Fruit fly (Drosophila melanogaster): ENCODE results near the gene CG1486.
A peak's percentile ranks its signal among the peaks of the same experiment; 100 is the strongest.

Gene CG1486

dm6 chrX:21315852-21316251, 8.0 kb upstream of the CG1486 start, which contains the start of gene Rpt6:
Gene Rpt6, plus strand, starts transcription at chrX:21316052.
- peak; percentile 79 for TF ChIP-seq BEAF-32 (GFP tag; optimal IDR thresholded peaks at IDR 0.05)
- TF ChIP-seq CG17802 (tag; optimal IDR thresholded peaks at IDR 0.05): no peak
- TF ChIP-seq inv (GFP tag; IDR thresholded peaks at IDR 0.05; ENCODE audit: partially characterized antibody): peak; percentile 67
- peak; percentile 17 for TF ChIP-seq HmgZ (tag; optimal IDR thresholded peaks at IDR 0.05)
- no peak for TF ChIP-seq CG15269 (tag; optimal IDR thresholded peaks at IDR 0.05)
- TF ChIP-seq CG42726 (GFP tag; IDR thresholded peaks at IDR 0.05; ENCODE audit: partially characterized antibody): peak; percentile 44; the same call in 1 of the 2 replicates
- peak; percentile 74 for TF ChIP-seq stwl (tag; optimal IDR thresholded peaks at IDR 0.05)
- TF ChIP-seq ken (GFP tag; IDR thresholded peaks at IDR 0.05): no peak
- TF ChIP-seq CG9876 (GFP tag; optimal IDR thresholded peaks at IDR 0.05): no peak
- peak; percentile 56; the same call in 1 of the 2 replicates for TF ChIP-seq ato (GFP tag; IDR thresholded peaks at IDR 0.05; ENCODE audit: partially characterized antibody)
- peak; percentile 21 for TF ChIP-seq gro (GFP tag; optimal IDR thresholded peaks at IDR 0.05)
- peak; percentile 69 for TF ChIP-seq E2f2 (GFP tag; IDR thresholded peaks at IDR 0.05)
- TF ChIP-seq CG4820 (GFP tag; optimal IDR thresholded peaks at IDR 0.05): peak; percentile 76
- TF ChIP-seq YL-1 (GFP tag; optimal IDR thresholded peaks at IDR 0.05): peak; percentile 26
- TF ChIP-seq sna (GFP tag; IDR thresholded peaks at IDR 0.05; ENCODE audit: partially characterized antibody): peak; percentile 64; the same call in 1 of the 2 replicates
- TF ChIP-seq amos (GFP tag; IDR thresholded peaks at IDR 0.05; ENCODE audit: partially characterized antibody): peak; percentile 81
- TF ChIP-seq ci (GFP tag; IDR thresholded peaks at IDR 0.05): no peak
- peak; percentile 60; the same call in 2 of the 3 replicates for TF ChIP-seq CG14860 (GFP tag; IDR thresholded peaks at IDR 0.05; ENCODE audit: partially characterized antibody)
- TF ChIP-seq CG13775 (GFP tag; optimal IDR thresholded peaks at IDR 0.05): no peak
- peak; percentile 59; the same call in 1 of the 2 replicates for TF ChIP-seq nerfin-2 (GFP tag; IDR thresholded peaks at IDR 0.05; ENCODE audit: partially characterized antibody)
- TF ChIP-seq hb (GFP tag; IDR thresholded peaks at IDR 0.05; ENCODE audit: partially characterized antibody): peak; percentile 79
- no peak for TF ChIP-seq gcm (GFP tag; optimal IDR thresholded peaks at IDR 0.05)
- peak; percentile 12 for TF ChIP-seq kay (GFP tag; optimal IDR thresholded peaks at IDR 0.05)
- TF ChIP-seq pita (GFP tag; optimal IDR thresholded peaks at IDR 0.05): peak; percentile 43
- no peak for TF ChIP-seq CG3281 (GFP tag; optimal IDR thresholded peaks at IDR 0.05)
- TF ChIP-seq Deaf1 (tag; optimal IDR thresholded peaks at IDR 0.05): no peak
- TF ChIP-seq vnd (GFP tag; IDR thresholded peaks at IDR 0.05; ENCODE audit: partially characterized antibody): peak; percentile 68
- no peak for TF ChIP-seq fd96Cb (tag; optimal IDR thresholded peaks at IDR 0.05)
- peak; percentile 12 for TF ChIP-seq trem (tag; optimal IDR thresholded peaks at IDR 0.05)
- peak; percentile 63 for TF ChIP-seq CG2116 (GFP tag; optimal IDR thresholded peaks at IDR 0.05)
- TF ChIP-seq hbn (GFP tag; IDR thresholded peaks at IDR 0.05; ENCODE audit: partially characterized antibody): peak; percentile 47; the same call in 1 of the 2 replicates
- peak in 1 of 3 experiments; percentile 15 for TF ChIP-seq Stat92E (GFP tag; optimal IDR thresholded peaks at IDR 0.05)
- TF ChIP-seq CG12659 (GFP tag; optimal IDR thresholded peaks at IDR 0.05): peak; percentile 39
- no peak for TF ChIP-seq CG18262 (tag; optimal IDR thresholded peaks at IDR 0.05)
- peak; percentile 65 for TF ChIP-seq MBD-R2 (GFP tag; IDR thresholded peaks at IDR 0.05)
- TF ChIP-seq CG8924 (tag; optimal IDR thresholded peaks at IDR 0.05): peak; percentile 4
- TF ChIP-seq pho (GFP tag; optimal IDR thresholded peaks at IDR 0.05): peak; percentile 10
- TF ChIP-seq CG16813 (GFP tag; IDR thresholded peaks at IDR 0.05; ENCODE audit: partially characterized antibody): peak; percentile 69
- TF ChIP-seq CG1603 (tag; optimal IDR thresholded peaks at IDR 0.05): peak; percentile 64
- TF ChIP-seq Eip74EF (GFP tag; optimal IDR thresholded peaks at IDR 0.05): no peak
- peak; percentile 46; the same call in 1 of the 3 replicates for TF ChIP-seq Doc3 (GFP tag; IDR thresholded peaks at IDR 0.05; ENCODE audit: partially characterized antibody)
- TF ChIP-seq Aef1 (GFP tag; IDR thresholded peaks at IDR 0.05): no peak
- TF ChIP-seq lbe (GFP tag; optimal IDR thresholded peaks at IDR 0.05): peak; percentile 2
- TF ChIP-seq chinmo (GFP tag; IDR thresholded peaks at IDR 0.05; ENCODE audit: partially characterized antibody): 0 out of 4 replicates have a peak, but pooled peaks have one; percentile 65
- TF ChIP-seq slbo (GFP tag; IDR thresholded peaks at IDR 0.05): 0 out of 2 replicates have a peak, but pooled peaks have one; percentile 4
- peak; percentile 36 for TF ChIP-seq CG4617 (GFP tag; optimal IDR thresholded peaks at IDR 0.05; ENCODE audit: borderline replicate concordance)
- peak; percentile 46 for TF ChIP-seq CTCF (GFP tag; optimal IDR thresholded peaks at IDR 0.05)
- TF ChIP-seq Sry-β (GFP tag; optimal IDR thresholded peaks at IDR 0.05): peak; percentile 66
